Fruit fly (Drosophila melanogaster): ENCODE measurements around the gene Cpr65Ay.

Cpr65Ay gene

DNA sequence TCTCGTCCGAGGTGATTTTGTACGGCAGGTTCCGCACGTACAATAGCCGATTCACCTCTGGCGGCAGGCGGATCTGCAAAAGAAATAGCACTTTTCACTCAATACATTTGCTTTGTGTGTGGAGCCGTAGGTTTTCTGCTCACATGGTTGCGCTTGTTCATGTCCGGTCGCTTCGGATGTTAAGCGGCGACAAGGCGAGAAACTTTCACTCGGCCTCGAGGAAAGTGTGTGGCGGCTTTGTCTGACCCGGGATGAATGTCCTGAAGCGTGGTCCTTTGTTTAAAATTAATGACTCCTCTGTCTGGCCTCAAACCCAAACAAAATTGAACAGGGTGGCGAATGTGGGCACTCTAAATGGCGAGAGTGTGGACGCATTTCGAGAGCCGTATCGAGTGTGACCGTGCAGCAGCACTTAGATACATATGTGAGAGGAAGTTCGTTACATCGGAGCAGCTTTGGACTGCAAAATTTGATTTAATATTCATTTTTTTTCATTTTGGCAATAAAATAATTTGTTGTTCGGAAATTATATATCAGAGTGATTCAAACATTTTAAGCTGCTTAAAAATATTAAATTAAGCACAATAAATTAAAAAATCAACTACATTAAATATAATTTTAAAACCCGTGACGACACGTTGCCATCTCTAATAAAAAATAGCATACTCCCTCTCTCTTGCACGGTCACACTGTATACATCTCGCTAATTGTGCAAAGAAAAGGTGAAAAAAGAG, 34.6 kb upstream of the Cpr65Ay start, which contains the start of the genes Sf3b6 and Tnpo (continued):
- TF ChIP-seq chinmo (GFP tag; IDR thresholded peaks at IDR 0.05; ENCODE audit: partially characterized antibody), result no peak
- peak; percentile 23 for TF ChIP-seq eyg (GFP tag; optimal IDR thresholded peaks at IDR 0.05)
- TF ChIP-seq CG4854 (GFP tag; optimal IDR thresholded peaks at IDR 0.05), result peak; percentile 56
- no peak for TF ChIP-seq rib (GFP tag; IDR thresholded peaks at IDR 0.05)
- TF ChIP-seq nmo (GFP tag; optimal IDR thresholded peaks at IDR 0.05), result peak; percentile 93
- peak; percentile 83 for TF ChIP-seq sob (GFP tag; IDR thresholded peaks at IDR 0.05)
- peak; percentile 67 for TF ChIP-seq hbn (GFP tag; IDR thresholded peaks at IDR 0.05; ENCODE audit: partially characterized antibody)
- TF ChIP-seq Sin3A (optimal IDR thresholded peaks at IDR 0.05), result peak; percentile 81
- TF ChIP-seq danr (GFP tag; IDR thresholded peaks at IDR 0.05), result peak; percentile 71; the same call in 1 of the 2 replicates
- TF ChIP-seq Optix (GFP tag; IDR thresholded peaks at IDR 0.05), result peak; percentile 51; the same call in 1 of the 3 replicates
- peak; percentile 64 for TF ChIP-seq CG10462 (GFP tag; optimal IDR thresholded peaks at IDR 0.05)
- no peak for TF ChIP-seq gsb-n (tag; optimal IDR thresholded peaks at IDR 0.05)
- no peak for TF ChIP-seq Kr (GFP tag; optimal IDR thresholded peaks at IDR 0.05)
- no peak for TF ChIP-seq hth (optimal IDR thresholded peaks at IDR 0.05)
- peak; percentile 80 for TF ChIP-seq tin (GFP tag; optimal IDR thresholded peaks at IDR 0.05)
- TF ChIP-seq slp2 (GFP tag; optimal IDR thresholded peaks at IDR 0.05), result peak; percentile 31
- peak; percentile 69 for TF ChIP-seq Camta (GFP tag; optimal IDR thresholded peaks at IDR 0.05)
- TF ChIP-seq Stat92E (GFP tag; optimal IDR thresholded peaks at IDR 0.05), result peak in 1 of 3 experiments; percentile 32
- TF ChIP-seq fd102C (GFP tag; optimal IDR thresholded peaks at IDR 0.05), result no peak
- TF ChIP-seq CG12071 (GFP tag; optimal IDR thresholded peaks at IDR 0.05), result no peak
- no peak for TF ChIP-seq bowl (GFP tag; IDR thresholded peaks at IDR 0.05)
- TF ChIP-seq NC2α (GFP tag; optimal IDR thresholded peaks at IDR 0.05), result peak; percentile 35
- peak; percentile 47; the same call in 2 of the 3 replicates for TF ChIP-seq CG14860 (GFP tag; IDR thresholded peaks at IDR 0.05; ENCODE audit: partially characterized antibody)
- peak; percentile 86 for TF ChIP-seq tgo (GFP tag; IDR thresholded peaks at IDR 0.05)
- TF ChIP-seq cg (GFP tag; optimal IDR thresholded peaks at IDR 0.05), result no peak
- TF ChIP-seq Nf-YB (GFP tag; optimal IDR thresholded peaks at IDR 0.05), result no peak
- peak; percentile 60; the same call in 1 of the 2 replicates for TF ChIP-seq stc (GFP tag; IDR thresholded peaks at IDR 0.05)
- TF ChIP-seq Atf6 (GFP tag; IDR thresholded peaks at IDR 0.05), result peak; percentile 74
- TF ChIP-seq CG12155 (GFP tag; optimal IDR thresholded peaks at IDR 0.05), result peak; percentile 91
- peak; percentile 2 for TF ChIP-seq CG7987 (GFP tag; optimal IDR thresholded peaks at IDR 0.05)
- no peak for TF ChIP-seq CG2875 (GFP tag; optimal IDR thresholded peaks at IDR 0.05)
- TF ChIP-seq Fer2 (tag; optimal IDR thresholded peaks at IDR 0.05), result peak; percentile 69
- no peak for TF ChIP-seq Abd-B (GFP tag; optimal IDR thresholded peaks at IDR 0.05)
- peak; percentile 82 for TF ChIP-seq Max (GFP tag; optimal IDR thresholded peaks at IDR 0.05)
- no peak for TF ChIP-seq oc (tag; optimal IDR thresholded peaks at IDR 0.05)
- peak; percentile 85 for TF ChIP-seq Meics (GFP tag; optimal IDR thresholded peaks at IDR 0.05)
- no peak for TF ChIP-seq run (tag; optimal IDR thresholded peaks at IDR 0.05)
- TF ChIP-seq CG9932 (GFP tag; IDR thresholded peaks at IDR 0.05), result peak; percentile 93
- TF ChIP-seq Pdp1 (GFP tag; optimal IDR thresholded peaks at IDR 0.05), result peak; percentile 59 to 77
- TF ChIP-seq zf30C (GFP tag; optimal IDR thresholded peaks at IDR 0.05), result no peak
- peak; percentile 84 for TF ChIP-seq Dbx (GFP tag; IDR thresholded peaks at IDR 0.05)
- peak; percentile 75 for TF ChIP-seq Bteb2 (GFP tag; optimal IDR thresholded peaks at IDR 0.05)
- peak; percentile 85 for TF ChIP-seq lmd (GFP tag; IDR thresholded peaks at IDR 0.05)
- TF ChIP-seq CG6689 (GFP tag; IDR thresholded peaks at IDR 0.05), result peak; percentile 91
- peak; percentile 76 for TF ChIP-seq HLH3B (GFP tag; IDR thresholded peaks at IDR 0.05)
- no peak; the same call in 1 of the 4 replicates for TF ChIP-seq Gug (GFP tag; IDR thresholded peaks at IDR 0.05)
- no peak for TF ChIP-seq jing (GFP tag; optimal IDR thresholded peaks at IDR 0.05)
- peak; percentile 66 for TF ChIP-seq CG5245 (GFP tag; optimal IDR thresholded peaks at IDR 0.05)
- TF ChIP-seq CG11093 (GFP tag; IDR thresholded peaks at IDR 0.05), result peak; percentile 59; the same call in 2 of the 3 replicates
- peak; percentile 65 for TF ChIP-seq E2f2 (GFP tag; IDR thresholded peaks at IDR 0.05)
